Fruit fly (Drosophila melanogaster) whole organism, adult: ENCODE measurements around the gene Tm2.

Experiments
- CG11617 ChIP-seq: fragments of 200-800 bp; sonication (Bioruptor generic); optimal IDR thresholded peaks from 2 replicates; lab custom pipeline; 2017; ENCODE audit warnings: mild to moderate bottlenecking, missing biosample characterization, missing genetic modification reagents, missing genetic modification characterization
- CG12768 ChIP-seq: fragments of 200-800 bp; sonication (Bioruptor generic); optimal IDR thresholded peaks from 2 replicates; lab custom pipeline; 2017; ENCODE audit warnings: missing biosample characterization, missing genetic modification characterization, mild to moderate bottlenecking, moderate library complexity, missing genetic modification reagents
- CG14711 ChIP-seq: fragments of 200-800 bp; sonication (Bioruptor generic); optimal IDR thresholded peaks from 2 replicates; lab custom pipeline; 2018; ENCODE audit warnings: missing biosample characterization, mild to moderate bottlenecking, missing genetic modification characterization, moderate library complexity
- CG1620 ChIP-seq: fragments of 200-800 bp; sonication (Bioruptor generic); optimal IDR thresholded peaks from 2 replicates; lab custom pipeline; 2016; ENCODE audit warnings: missing biosample characterization, missing genetic modification characterization
- CG7101 ChIP-seq: fragments of 200-800 bp; sonication (Bioruptor generic); optimal IDR thresholded peaks from 2 replicates; lab custom pipeline; 2018; ENCODE audit warnings: missing biosample characterization, mild to moderate bottlenecking, missing genetic modification characterization, moderate library complexity
- Crg-1 ChIP-seq: fragments of 200-800 bp; sonication (Bioruptor generic); optimal IDR thresholded peaks from 2 replicates; lab custom pipeline; 2016; ENCODE audit warnings: missing biosample characterization, missing genetic modification characterization
- kay ChIP-seq: fragments of 200-800 bp; sonication (Bioruptor generic); peaks from one replicate; lab custom pipeline; 2016; ENCODE audit warnings: missing biosample characterization, missing genetic modification characterization, borderline replicate concordance
- pad ChIP-seq: fragments of 200-800 bp; sonication (Bioruptor generic); optimal IDR thresholded peaks from 3 replicates; lab custom pipeline; 2017; ENCODE audit warnings: missing biosample characterization, missing genetic modification characterization, mild to moderate bottlenecking, moderate library complexity, missing genetic modification reagents
- toe ChIP-seq: fragments of 200-800 bp; sonication (Bioruptor generic); optimal IDR thresholded peaks from 2 replicates; lab custom pipeline; 2016; ENCODE audit warnings: missing biosample characterization, missing genetic modification characterization

DNA sequence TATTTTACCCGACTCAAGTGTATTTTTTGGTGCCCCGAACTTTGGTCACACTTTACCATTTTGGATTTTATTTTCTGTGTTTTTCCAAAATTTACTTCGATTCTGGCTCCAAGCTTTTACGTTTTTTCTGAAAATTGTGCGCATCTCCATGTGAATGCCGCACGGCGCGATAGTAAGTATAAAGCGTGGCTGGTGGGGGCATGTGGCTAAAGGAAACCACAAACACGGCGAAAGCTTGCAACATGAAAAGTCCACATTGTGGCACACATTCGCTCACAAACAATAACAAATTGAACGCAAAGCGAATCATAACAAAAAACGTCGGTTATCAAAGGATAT, 10.7 kb downstream of the Tm2 start, which contains the start of gene ear:
- no peak for TF ChIP-seq CG1620
- TF ChIP-seq Crg-1 (GFP tag; lab: Kevin White, UChicago) = no peak
- no peak for TF ChIP-seq CG12768
- no peak for TF ChIP-seq kay
- no peak for TF ChIP-seq pad (GFP tag; lab: Kevin White, UChicago)
- no peak for TF ChIP-seq CG14711 (tag; lab: Kevin White, UChicago)
- TF ChIP-seq CG7101 (tag; lab: Kevin White, UChicago) = no peak
- no peak for TF ChIP-seq toe (GFP tag; lab: Kevin White, UChicago)
- TF ChIP-seq CG11617 = no peak
